Worm (Caenorhabditis elegans): Measurements from ENCODE around the gene tcc-1.
"Not testable (repeated sequence)": the region's sequence is repeated elsewhere in the genome, so short reads cannot be mapped to it uniquely, and the experiment has no call there.

Gene tcc-1

DNA sequence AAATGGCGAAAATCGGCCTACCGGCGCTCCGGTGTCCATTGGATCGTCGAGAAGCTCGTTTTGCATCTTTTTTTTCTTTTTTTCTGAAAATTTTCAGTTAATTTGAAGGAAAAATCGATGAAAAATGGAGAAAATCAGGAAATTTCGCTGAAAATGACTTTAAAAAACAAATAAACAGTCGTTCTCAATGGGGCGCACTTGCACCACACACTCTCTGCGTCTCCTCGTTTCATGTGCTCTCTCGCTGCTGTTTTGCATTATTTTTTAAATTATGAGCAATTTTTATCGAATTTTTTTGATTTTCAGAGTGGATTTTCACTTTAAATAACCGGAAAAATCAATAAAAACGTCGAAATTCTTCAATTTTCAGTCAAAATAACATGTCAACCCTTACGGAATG is 14.8 kb upstream of the tcc-1 start, which contains the start of gene csn-1 (continued):
- TF ChIP-seq tlp-1 (tag; optimal IDR thresholded peaks at IDR 0.05) (no peak), ama-1 (optimal IDR thresholded peaks at IDR 0.05) (no peak), sptf-1 (tag; optimal IDR thresholded peaks at IDR 0.05) (no peak), egl-13 (tag; optimal IDR thresholded peaks at IDR 0.05) (no peak), C34B4.2 (tag; optimal IDR thresholded peaks at IDR 0.05) (no peak), lin-13 (GFP tag; optimal IDR thresholded peaks at IDR 0.05) (no peak), ztf-11 (tag; optimal IDR thresholded peaks at IDR 0.05) (no peak), nhr-19 (GFP tag; conservative IDR thresholded peaks at IDR 0.05) (no peak), nhr-11 (tag; optimal IDR thresholded peaks at IDR 0.05) (no peak), snu-23 (GFP tag; optimal IDR thresholded peaks at IDR 0.05) (peak; percentile 21), C04F5.9 (tag; optimal IDR thresholded peaks at IDR 0.05) (no peak), fos-1 (tag; optimal IDR thresholded peaks at IDR 0.05) (no peak), fkh-10 (GFP tag; optimal IDR thresholded peaks at IDR 0.05) (no peak), nhr-85 (tag) (no peak)

DNA sequence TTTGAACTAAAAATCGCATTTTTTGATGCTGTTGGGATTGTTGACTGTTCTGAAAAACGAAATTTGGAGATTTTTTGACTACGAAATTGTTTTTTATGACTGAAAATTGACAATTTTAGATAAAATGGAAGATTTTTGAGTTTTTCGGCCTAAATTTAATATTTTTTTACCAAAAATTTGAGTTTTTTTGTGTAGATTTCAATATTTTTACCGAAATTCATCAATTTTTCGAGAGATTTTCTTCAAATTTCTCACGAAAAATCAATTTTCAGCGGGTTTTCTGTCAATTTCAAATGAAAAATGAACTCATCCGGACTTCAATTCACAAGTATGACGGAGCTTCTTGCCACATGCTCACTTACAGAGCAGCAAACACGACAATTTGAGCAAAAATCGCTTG is 9.5 kb upstream of the tcc-1 start, which contains the start of gene Y59A8A.8:
Gene Y59A8A.8, plus strand, starts transcription at position 301 of the 400 bp plus-strand sequence.
- not testable (repeated sequence) for TF ChIP-seq ces-1 (GFP tag; optimal IDR thresholded peaks at IDR 0.05); dpl-1 (GFP tag; optimal IDR thresholded peaks at IDR 0.05); ztf-4 (tag; optimal IDR thresholded peaks at IDR 0.05)

- TF ChIP-seq nhr-20 (tag; optimal IDR thresholded peaks at IDR 0.05), result no peak
- TF ChIP-seq nhr-28 (tag; optimal IDR thresholded peaks at IDR 0.05), result no peak
- TF ChIP-seq pqm-1 (tag; optimal IDR thresholded peaks at IDR 0.05), result no peak
- TF ChIP-seq ceh-63 (GFP tag; optimal IDR thresholded peaks at IDR 0.05), result no peak
- TF ChIP-seq ztf-11 (tag; optimal IDR thresholded peaks at IDR 0.05), result no peak
- TF ChIP-seq rnt-1 (tag; optimal IDR thresholded peaks at IDR 0.05), result no peak
- no peak for TF ChIP-seq ceh-8 (GFP tag; optimal IDR thresholded peaks at IDR 0.05)
- no peak for TF ChIP-seq sptf-1 (tag; optimal IDR thresholded peaks at IDR 0.05)
- no peak for TF ChIP-seq nhr-237 (tag; optimal IDR thresholded peaks at IDR 0.05)
- TF ChIP-seq fkh-10 (GFP tag; optimal IDR thresholded peaks at IDR 0.05), result no peak
- TF ChIP-seq ama-1 (optimal IDR thresholded peaks at IDR 0.05), result no peak
- TF ChIP-seq pag-3 (tag; optimal IDR thresholded peaks at IDR 0.05; ENCODE audit: borderline replicate concordance, insufficient read depth), result no peak
- no peak for TF ChIP-seq dpl-1 (GFP tag; optimal IDR thresholded peaks at IDR 0.05)
- TF ChIP-seq efl-1 (optimal IDR thresholded peaks at IDR 0.05), result no peak
- no peak for TF ChIP-seq efl-1 (GFP tag; optimal IDR thresholded peaks at IDR 0.05 in 1 of 2)
- no peak for TF ChIP-seq snu-23 (GFP tag; optimal IDR thresholded peaks at IDR 0.05)
- TF ChIP-seq unc-30 (tag; optimal IDR thresholded peaks at IDR 0.05), result no peak
- TF ChIP-seq ceh-88 (GFP tag; IDR thresholded peaks at IDR 0.05), result no peak
Measured at ce11 chrV:17859519-17859918, 3.7 kb upstream of the tcc-1 start.

ce11 chrV:17859065-17859464 is 3.3 kb upstream of the tcc-1 start:
- TF ChIP-seq efl-1 (optimal IDR thresholded peaks at IDR 0.05), result peak in 1 of 2 experiments; percentile 4
- TF ChIP-seq efl-1 (GFP tag; optimal IDR thresholded peaks at IDR 0.05 in 1 of 2), result no peak
- peak in 1 of 3 experiments; percentile 7 for TF ChIP-seq dpl-1 (GFP tag; optimal IDR thresholded peaks at IDR 0.05)
- peak; percentile 65 for TF ChIP-seq skn-1 (tag; optimal IDR thresholded peaks at IDR 0.05)
- TF ChIP-seq mab-9 (GFP tag; IDR thresholded peaks at IDR 0.05), result no peak
- no peak for TF ChIP-seq fkh-8 (tag; optimal IDR thresholded peaks at IDR 0.05)
- TF ChIP-seq blmp-1 (tag; optimal IDR thresholded peaks at IDR 0.05), result peak; percentile 86

DNA sequence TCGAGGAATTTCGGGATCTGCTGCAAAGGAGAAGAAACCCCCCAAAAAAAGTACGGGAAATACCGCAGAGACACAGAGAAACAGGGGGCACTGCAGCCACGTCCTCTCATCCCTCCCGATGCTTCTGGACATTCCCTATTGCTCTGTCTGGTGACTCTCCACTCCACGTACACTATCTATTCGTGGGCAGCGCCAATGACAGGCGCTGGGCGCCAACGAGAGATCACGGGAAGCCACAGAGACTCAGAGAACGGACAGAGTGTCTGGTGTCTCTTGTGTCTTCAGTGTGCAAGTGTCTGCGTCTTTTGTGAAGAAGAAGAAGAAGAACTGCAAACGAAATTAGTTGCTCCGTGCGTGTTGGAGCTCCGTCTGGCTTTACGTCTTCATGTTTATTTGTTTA is 2.1 kb upstream of the tcc-1 start:
- peak; percentile 63 for TF ChIP-seq irx-1 (tag; optimal IDR thresholded peaks at IDR 0.05)
- peak; percentile 62 for TF ChIP-seq lin-15B (tag; optimal IDR thresholded peaks at IDR 0.05)
- no peak for TF ChIP-seq unc-30 (tag; optimal IDR thresholded peaks at IDR 0.05)
- peak; percentile 59 for TF ChIP-seq pax-3 (tag; optimal IDR thresholded peaks at IDR 0.05)
- no peak for TF ChIP-seq Y116A8C.19 (tag; optimal IDR thresholded peaks at IDR 0.05; ENCODE audit: borderline replicate concordance)
- TF ChIP-seq fkh-8 (tag; optimal IDR thresholded peaks at IDR 0.05), result peak; percentile 93
- no peak for TF ChIP-seq fkh-4 (tag; optimal IDR thresholded peaks at IDR 0.05; ENCODE audit: borderline replicate concordance)
- TF ChIP-seq ztf-11 (tag; optimal IDR thresholded peaks at IDR 0.05), result peak in 1 of 2 experiments; percentile 44
- TF ChIP-seq fos-1 (tag; optimal IDR thresholded peaks at IDR 0.05), result peak; percentile 78
- no peak for TF ChIP-seq alr-1 (tag; optimal IDR thresholded peaks at IDR 0.05; ENCODE audit: borderline replicate concordance)
- peak; percentile 34 for TF ChIP-seq nhr-11 (tag; optimal IDR thresholded peaks at IDR 0.05)
- peak; percentile 76 for TF ChIP-seq dsc-1 (tag; optimal IDR thresholded peaks at IDR 0.05)
- TF ChIP-seq hlh-17 (GFP tag; optimal IDR thresholded peaks at IDR 0.05; ENCODE audit: borderline replicate concordance), result no peak
- peak; percentile 31 for TF ChIP-seq elt-2 (tag; optimal IDR thresholded peaks at IDR 0.05)
- TF ChIP-seq blmp-1 (tag; optimal IDR thresholded peaks at IDR 0.05), result peak; percentile 13
- no peak for TF ChIP-seq aha-1 (tag; optimal IDR thresholded peaks at IDR 0.05)
- TF ChIP-seq hlh-4 (tag; optimal IDR thresholded peaks at IDR 0.05), result no peak
- TF ChIP-seq sup-37 (GFP tag; optimal IDR thresholded peaks at IDR 0.05), result peak; percentile 3
- TF ChIP-seq mef-2 (tag; optimal IDR thresholded peaks at IDR 0.05), result peak; percentile 64

Measured in whole organism, L1 larva.